Fruit fly (Drosophila melanogaster): ENCODE measurements around the gene CG13110.

- TF ChIP-seq CG6163 (GFP tag; IDR thresholded peaks at IDR 0.05) (no peak), CG6808 (GFP tag; optimal IDR thresholded peaks at IDR 0.05) (no peak), CG11294 (GFP tag; IDR thresholded peaks at IDR 0.05) (no peak), OdsH (GFP tag; optimal IDR thresholded peaks at IDR 0.05) (no peak), Hr39 (GFP tag; optimal IDR thresholded peaks at IDR 0.05) (no peak), CG10631 (GFP tag; optimal IDR thresholded peaks at IDR 0.05) (no peak), CG32006 (GFP tag; optimal IDR thresholded peaks at IDR 0.05) (no peak), vri (GFP tag; optimal IDR thresholded peaks at IDR 0.05) (no peak), Sox15 (GFP tag; optimal IDR thresholded peaks at IDR 0.05) (no peak), CG8319 (GFP tag; optimal IDR thresholded peaks at IDR 0.05) (no peak), Hr4 (GFP tag; optimal IDR thresholded peaks at IDR 0.05) (no peak), Sox14 (GFP tag; optimal IDR thresholded peaks at IDR 0.05) (no peak), CG3919 (GFP tag; optimal IDR thresholded peaks at IDR 0.05) (no peak)
Measured at dm6 chr2L:9333300-9333876, 16.9 kb upstream of the CG13110 start, which contains the start of gene Eaat1.
